Fruit fly (Drosophila melanogaster) whole organism, embryonic: ENCODE measurements around the gene CG7183.

Source experiments
- B-H2 ChIP-seq: fragments of 200-800 bp; sonication (Bioruptor generic); optimal IDR thresholded peaks from 2 replicates; lab custom pipeline; 2018; ENCODE audit warnings: missing biosample characterization, mild to moderate bottlenecking, missing genetic modification characterization
- CG10267 ChIP-seq: fragments of 200-800 bp; sonication (Bioruptor generic); optimal IDR thresholded peaks from 2 replicates; lab custom pipeline; 2018; ENCODE audit warnings: missing biosample characterization, mild to moderate bottlenecking, missing genetic modification characterization, moderate library complexity
- CG10654 ChIP-seq: fragments of 200-800 bp; sonication (Bioruptor generic); optimal IDR thresholded peaks from 2 replicates; lab custom pipeline; 2016; ENCODE audit warnings: missing biosample characterization, missing genetic modification characterization
- CG12155 ChIP-seq: fragments of 200-800 bp; sonication (Bioruptor generic); optimal IDR thresholded peaks from 3 replicates; lab custom pipeline; 2016; ENCODE audit warnings: missing biosample characterization, missing genetic modification characterization
- CG12942 ChIP-seq: fragments of 200-800 bp; sonication (Bioruptor generic); optimal IDR thresholded peaks from 3 replicates; lab custom pipeline; 2016; ENCODE audit warnings: missing biosample characterization, missing genetic modification characterization
- CG14860 ChIP-seq: fragments of 200-800 bp; sonication (Bioruptor generic); IDR thresholded peaks from 3 replicates; pipeline ENCODE4 v1.3.6; 2022; ENCODE audit warnings: missing biosample characterization, missing genetic modification characterization; ENCODE audit not compliant: partially characterized antibody
- CG1529 ChIP-seq: fragments of 200-800 bp; sonication (Bioruptor generic); optimal IDR thresholded peaks from 3 replicates; lab custom pipeline; 2018; ENCODE audit warnings: missing biosample characterization, missing genetic modification characterization
- CG18262 ChIP-seq: fragments of 200-800 bp; optimal IDR thresholded peaks from 3 replicates; lab custom pipeline; 2019; ENCODE audit warnings: missing biosample characterization, mild to moderate bottlenecking, missing genetic modification characterization, moderate library complexity
- CG4617 ChIP-seq: fragments of 200-800 bp; sonication (Bioruptor generic); optimal IDR thresholded peaks from 3 replicates; lab custom pipeline; 2016; ENCODE audit warnings: missing biosample characterization, missing genetic modification characterization, borderline replicate concordance
- CG4730 ChIP-seq: fragments of 200-800 bp; sonication (Bioruptor generic); IDR thresholded peaks from 2 replicates; pipeline ENCODE4 v1.3.6; 2022; ENCODE audit warnings: missing biosample characterization, missing genetic modification characterization
- CG6175 ChIP-seq: fragments of 200-800 bp; sonication (Bioruptor generic); IDR thresholded peaks from 3 replicates; pipeline ENCODE4 v1.3.6; 2022; ENCODE audit warnings: missing biosample characterization, missing genetic modification characterization
- CG6254 ChIP-seq: fragments of 200-800 bp; sonication (Bioruptor generic); optimal IDR thresholded peaks from 3 replicates; lab custom pipeline; 2017; ENCODE audit warnings: mild to moderate bottlenecking, missing biosample characterization, missing genetic modification reagents, missing genetic modification characterization
- CG6689 ChIP-seq: fragments of 200-800 bp; sonication (Bioruptor generic); IDR thresholded peaks from 2 replicates; pipeline ENCODE4 v1.3.6; 2022; ENCODE audit warnings: missing biosample characterization, missing genetic modification characterization
- CG6791 ChIP-seq: fragments of 200-800 bp; sonication (Bioruptor generic); IDR thresholded peaks from 3 replicates; pipeline ENCODE4 v1.3.6; 2022; ENCODE audit warnings: missing biosample characterization, missing genetic modification characterization; ENCODE audit not compliant: partially characterized antibody
- CG7745 ChIP-seq: fragments of 200-800 bp; sonication (Bioruptor generic); optimal IDR thresholded peaks from 2 replicates; lab custom pipeline; 2018; ENCODE audit warnings: missing biosample characterization, mild to moderate bottlenecking, missing genetic modification characterization, moderate library complexity
- CG7786 ChIP-seq: fragments of 200-800 bp; sonication (Bioruptor generic); optimal IDR thresholded peaks from 2 replicates; lab custom pipeline; 2016; ENCODE audit warnings: missing biosample characterization, missing genetic modification characterization
- Doc3 ChIP-seq: fragments of 200-800 bp; sonication (Bioruptor generic); IDR thresholded peaks from 3 replicates; pipeline ENCODE4 v1.3.6; 2022; ENCODE audit warnings: missing biosample characterization, missing genetic modification characterization; ENCODE audit not compliant: partially characterized antibody
- Elba2 ChIP-seq: fragments of 200-800 bp; sonication (Bioruptor generic); optimal IDR thresholded peaks from 3 replicates; lab custom pipeline; 2016; ENCODE audit warnings: missing biosample characterization, missing genetic modification characterization
- Hand ChIP-seq: fragments of 200-800 bp; sonication (Bioruptor generic); optimal IDR thresholded peaks from 2 replicates; lab custom pipeline; 2017; ENCODE audit warnings: mild to moderate bottlenecking, missing biosample characterization, missing genetic modification reagents, missing genetic modification characterization
- HmgD ChIP-seq: fragments of 200-800 bp; sonication (Bioruptor generic); optimal IDR thresholded peaks from 3 replicates; lab custom pipeline; 2016; ENCODE audit warnings: missing biosample characterization, missing genetic modification characterization
- Jarid2 ChIP-seq: fragments of 200-800 bp; sonication (Bioruptor generic); optimal IDR thresholded peaks from 3 replicates; lab custom pipeline; 2017; ENCODE audit warnings: mild to moderate bottlenecking, missing biosample characterization, missing genetic modification reagents, missing genetic modification characterization
- Mrtf ChIP-seq: fragments of 200-800 bp; sonication (Bioruptor generic); IDR thresholded peaks from 3 replicates; pipeline ENCODE4 v1.3.6; 2022; ENCODE audit warnings: missing biosample characterization, missing genetic modification characterization
- Nf-YC ChIP-seq: fragments of 200-800 bp; optimal IDR thresholded peaks from 3 replicates; lab custom pipeline; 2019; ENCODE audit warnings: missing biosample characterization, mild to moderate bottlenecking, missing genetic modification characterization, moderate library complexity
- Opbp ChIP-seq: fragments of 200-800 bp; sonication (Bioruptor generic); IDR thresholded peaks from 3 replicates; pipeline ENCODE4 v1.3.6; 2022; ENCODE audit warnings: missing biosample characterization, missing genetic modification characterization; ENCODE audit not compliant: partially characterized antibody
- Vsx1 ChIP-seq: fragments of 200-800 bp; sonication (Bioruptor generic); optimal IDR thresholded peaks from 2 replicates; lab custom pipeline; 2017; ENCODE audit warnings: missing biosample characterization, mild to moderate bottlenecking, missing genetic modification characterization, missing genetic modification reagents
- amos ChIP-seq: fragments of 200-800 bp; sonication (Bioruptor generic); IDR thresholded peaks from 2 replicates; pipeline ENCODE4 v1.3.6; 2022; ENCODE audit warnings: missing biosample characterization, missing genetic modification characterization; ENCODE audit not compliant: partially characterized antibody
- ara ChIP-seq: fragments of 200-800 bp; sonication (Bioruptor generic); IDR thresholded peaks from 2 replicates; pipeline ENCODE4 v1.3.6; 2022; ENCODE audit warnings: missing biosample characterization, missing genetic modification characterization
- bcd ChIP-seq: fragments of 200-800 bp; sonication (Bioruptor generic); optimal IDR thresholded peaks from 2 replicates; lab custom pipeline; 2017; ENCODE audit warnings: missing biosample characterization, mild to moderate bottlenecking, missing genetic modification characterization
- chinmo ChIP-seq: fragments of 200-800 bp; sonication (Bioruptor generic); IDR thresholded peaks from 4 replicates; pipeline ENCODE4 v1.3.6; 2022; ENCODE audit warnings: missing biosample characterization, missing genetic modification characterization; ENCODE audit not compliant: partially characterized antibody
- dysf ChIP-seq: fragments of 200-800 bp; sonication (Bioruptor generic); IDR thresholded peaks from 3 replicates; pipeline ENCODE4 v1.3.6; 2022; ENCODE audit warnings: missing biosample characterization, missing genetic modification characterization
- emc ChIP-seq: fragments of 200-800 bp; sonication (Bioruptor generic); optimal IDR thresholded peaks from 2 replicates; lab custom pipeline; 2016; ENCODE audit warnings: missing biosample characterization, missing genetic modification characterization
- kni ChIP-seq: fragments of 200-800 bp; sonication (Bioruptor generic); optimal IDR thresholded peaks from 3 replicates; lab custom pipeline; 2017; ENCODE audit warnings: mild to moderate bottlenecking, missing biosample characterization, missing genetic modification reagents, missing genetic modification characterization
- lmd ChIP-seq: fragments of 200-800 bp; sonication (Bioruptor generic); IDR thresholded peaks from 2 replicates; pipeline ENCODE4 v1.3.6; 2022; ENCODE audit warnings: missing biosample characterization, missing genetic modification characterization
- mld ChIP-seq: fragments of 200-800 bp; sonication (Bioruptor generic); IDR thresholded peaks from 3 replicates; pipeline ENCODE4 v1.3.6; 2022; ENCODE audit warnings: missing biosample characterization, missing genetic modification characterization; ENCODE audit not compliant: partially characterized antibody
- phol ChIP-seq: fragments of 200-800 bp; sonication (Bioruptor generic); optimal IDR thresholded peaks from 3 replicates; lab custom pipeline; 2018; ENCODE audit warnings: missing biosample characterization, mild to moderate bottlenecking, missing genetic modification characterization, moderate library complexity
- row ChIP-seq: fragments of 200-800 bp; sonication (Bioruptor generic); IDR thresholded peaks from 3 replicates; pipeline ENCODE4 v1.3.6; 2022; ENCODE audit warnings: missing biosample characterization, missing genetic modification characterization
- slp2 ChIP-seq: fragments of 200-800 bp; sonication (Bioruptor generic); optimal IDR thresholded peaks from 2 replicates; lab custom pipeline; 2016; ENCODE audit warnings: missing biosample characterization, missing genetic modification characterization
- sna ChIP-seq: fragments of 200-800 bp; sonication (Bioruptor generic); IDR thresholded peaks from 2 replicates; pipeline ENCODE4 v1.3.6; 2022; ENCODE audit warnings: missing biosample characterization, missing genetic modification characterization; ENCODE audit not compliant: partially characterized antibody
- stc ChIP-seq: fragments of 200-800 bp; sonication (Bioruptor generic); IDR thresholded peaks from 2 replicates; pipeline ENCODE4 v1.3.6; 2022; ENCODE audit warnings: missing biosample characterization, missing genetic modification characterization
- tio ChIP-seq: fragments of 200-800 bp; sonication (Bioruptor generic); optimal IDR thresholded peaks from 2 replicates; lab custom pipeline; 2017; ENCODE audit warnings: missing biosample characterization, missing genetic modification characterization, inconsistent platforms
- tll ChIP-seq, 2 experiments: fragments of 200-800 bp in 1 of 2; fragments of >200 bp in 1 of 2; sonication (Bioruptor generic) in 1 of 2; optimal IDR thresholded peaks; 2 replicates each; lab custom pipeline; 2017 to 2019; ENCODE audit warnings: missing biosample characterization in 2 of 2, missing genetic modification characterization in 2 of 2, mild to moderate bottlenecking in 1 of 2, moderate library complexity in 1 of 2
- trem ChIP-seq: fragments of 200-800 bp; optimal IDR thresholded peaks from 3 replicates; lab custom pipeline; 2019; ENCODE audit warnings: missing biosample characterization, mild to moderate bottlenecking, missing genetic modification characterization, moderate library complexity
- wdn ChIP-seq: fragments of 200-800 bp; sonication (Bioruptor generic); IDR thresholded peaks from 2 replicates; pipeline ENCODE4 v1.3.6; 2022; ENCODE audit warnings: missing biosample characterization, missing genetic modification characterization
- wek ChIP-seq: fragments of 200-800 bp; sonication (Bioruptor generic); optimal IDR thresholded peaks from 3 replicates; lab custom pipeline; 2018; ENCODE audit warnings: missing biosample characterization, mild to moderate bottlenecking, missing genetic modification characterization, moderate library complexity

The CG7183 gene

dm6 chr3R:18183244-18183643 lies 37.3 kb downstream of the CG7183 start, which contains the start of gene cdm (continued):
- TF ChIP-seq CG4730 (no peak), lmd (GFP tag; lab: Robert Waterston, UW) (no peak), CG10267 (tag; lab: Kevin White, UChicago) (peak; percentile 69), trem (tag; lab: Kevin White, UChicago) (peak; percentile 35), Opbp (GFP tag; lab: Robert Waterston, UW) (peak; percentile 45; the same call in 1 of the 3 replicates), dysf (no peak), CG18262 (no peak), Elba2 (GFP tag; lab: Kevin White, UChicago) (peak; percentile 32), CG7786 (GFP tag; lab: Kevin White, UChicago) (no peak), sna (GFP tag; lab: Robert Waterston, UW) (peak; percentile 27; the same call in 1 of the 2 replicates)

- TF ChIP-seq wek (GFP tag; lab: Kevin White, UChicago) (peak; percentile 60), ara (peak; percentile 81), phol (tag; lab: Kevin White, UChicago) (peak; percentile 96), CG6791 (GFP tag; lab: Robert Waterston, UW) (no peak), Jarid2 (peak; percentile 77), B-H2 (GFP tag; lab: Kevin White, UChicago) (peak; percentile 91), emc (GFP tag; lab: Kevin White, UChicago) (peak; percentile 61), row (peak; percentile 95), slp2 (GFP tag; lab: Kevin White, UChicago) (peak; percentile 90), CG7786 (GFP tag; lab: Kevin White, UChicago) (peak; percentile 88), Nf-YC (tag; lab: Kevin White, UChicago) (peak; percentile 86), CG6689 (peak; percentile 92), bcd (peak; percentile 93), Mrtf (GFP tag; lab: Robert Waterston, UW) (peak; percentile 80), kni (GFP tag; lab: Kevin White, UChicago) (peak; percentile 85), mld (GFP tag; lab: Robert Waterston, UW) (no peak), amos (GFP tag; lab: Robert Waterston, UW) (no peak), HmgD (GFP tag; lab: Kevin White, UChicago) (peak; percentile 79), dysf (peak; percentile 92), CG12155 (peak; percentile 88), chinmo (GFP tag; lab: Robert Waterston, UW) (0 out of 4 replicates have a peak, but pooled peaks have one; percentile 32), stc (GFP tag; lab: Robert Waterston, UW) (peak; percentile 93), CG1529 (GFP tag; lab: Kevin White, UChicago) (peak; percentile 91), CG12942 (GFP tag; lab: Kevin White, UChicago) (peak; percentile 88), CG10654 (GFP tag; lab: Kevin White, UChicago) (peak; percentile 89), CG6175 (GFP tag; lab: Robert Waterston, UW) (no peak; the same call in 1 of the 3 replicates), tio (GFP tag; lab: Kevin White, UChicago) (peak; percentile 94), CG4617 (GFP tag; lab: Kevin White, UChicago) (peak; percentile 72), wdn (GFP tag; lab: Robert Waterston, UW) (peak; percentile 73; the same call in 1 of the 2 replicates), CG6254 (peak; percentile 91), Doc3 (GFP tag; lab: Robert Waterston, UW) (peak; percentile 38; the same call in 1 of the 3 replicates), tll (GFP tag; optimal IDR thresholded peaks at IDR 0.05; lab: Kevin White, UChicago) (peak in 1 of 2 experiments; percentile 52), Hand (peak; percentile 93), Vsx1 (GFP tag; lab: Kevin White, UChicago) (peak; percentile 85), trem (tag; lab: Kevin White, UChicago) (peak; percentile 86), CG14860 (GFP tag; lab: Robert Waterston, UW) (no peak), CG7745 (tag; lab: Kevin White, UChicago) (no peak)
Measured at dm6 chr3R:18171983-18172967, 48.2 kb downstream of the CG7183 start.
